Worm (Caenorhabditis elegans) whole organism, L1 larva: Measurements from ENCODE around the gene F44E2.3.

ENCODE experiments used
- C04F5.9 ChIP-seq: sonication (generic microtip); optimal IDR thresholded peaks from 2 replicates; lab custom pipeline; 2016; ENCODE audit warnings: missing genetic modification characterization, missing compliant biosample characterization
- F16B12.6 ChIP-seq: fragments of 150-350 bp; optimal IDR thresholded peaks from 2 replicates; lab custom pipeline; 2014; ENCODE audit warnings: missing biosample characterization, missing genetic modification characterization
- Y116A8C.19 ChIP-seq: sonication (generic microtip); optimal IDR thresholded peaks from 2 replicates; lab custom pipeline; 2016; ENCODE audit warnings: missing compliant biosample characterization, missing genetic modification characterization, borderline replicate concordance
- alr-1 ChIP-seq: fragments of 200-800 bp; sonication (Bioruptor generic); optimal IDR thresholded peaks from 2 replicates; lab custom pipeline; 2018; ENCODE audit warnings: borderline replicate concordance, mild to moderate bottlenecking, missing genetic modification characterization, missing compliant biosample characterization
- ama-1 ChIP-seq: fragments of 150-350 bp; optimal IDR thresholded peaks from 2 replicates; lab custom pipeline; 2014
- ceh-63 ChIP-seq: fragments of 200-800 bp; sonication (Bioruptor generic); optimal IDR thresholded peaks from 2 replicates; lab custom pipeline; 2018; ENCODE audit warnings: mild to moderate bottlenecking, missing genetic modification characterization, missing compliant biosample characterization
- ceh-8 ChIP-seq: fragments of 200-800 bp; sonication (Bioruptor generic); optimal IDR thresholded peaks from 2 replicates; lab custom pipeline; 2018; ENCODE audit warnings: mild to moderate bottlenecking, missing genetic modification characterization, moderate library complexity, missing compliant biosample characterization
- ceh-82 ChIP-seq, 3 experiments: fragments of 150-350 bp in 1 of 3; sonication (generic microtip) in 2 of 3; optimal IDR thresholded peaks; 2 replicates each; lab custom pipeline; 2014 to 2017; ENCODE audit warnings: missing biosample characterization in 3 of 3, missing genetic modification characterization in 3 of 3
- dpl-1 ChIP-seq, 3 experiments: fragments of 150-350 bp in 2 of 3; sonication (generic microtip) in 1 of 3; optimal IDR thresholded peaks; 2 replicates each; lab custom pipeline; 2014 to 2017; ENCODE audit warnings: missing biosample characterization in 3 of 3, missing genetic modification characterization in 3 of 3, missing genetic modification reagents in 3 of 3
- dsc-1 ChIP-seq: sonication (generic microtip); optimal IDR thresholded peaks from 2 replicates; lab custom pipeline; 2016; ENCODE audit warnings: mild to moderate bottlenecking, missing genetic modification characterization, missing compliant biosample characterization
- efl-1 ChIP-seq, 4 experiments: fragments of 150-350 bp; optimal IDR thresholded peaks in 3 of 4; peaks in 1 of 4; 1 replicate in 1 of 4; 2 replicates in 3 of 4; lab custom pipeline; 2014; ENCODE audit warnings: missing biosample characterization in 2 of 4, missing genetic modification characterization in 2 of 4, missing genetic modification reagents in 2 of 4
- ets-5 ChIP-seq: fragments of 200-800 bp; sonication (Bioruptor generic); IDR thresholded peaks from 2 replicates; pipeline ENCODE4 v1.3.6; 2022; ENCODE audit warnings: missing genetic modification characterization, missing compliant biosample characterization
- fkh-10 ChIP-seq: sonication (generic microtip); optimal IDR thresholded peaks from 2 replicates; lab custom pipeline; 2017; ENCODE audit warnings: missing biosample characterization, missing genetic modification reagents, missing genetic modification characterization
- fkh-4 ChIP-seq: sonication (generic microtip); optimal IDR thresholded peaks from 2 replicates; lab custom pipeline; 2016; ENCODE audit warnings: missing compliant biosample characterization, missing genetic modification characterization, borderline replicate concordance
- fos-1 ChIP-seq: fragments of 150-350 bp; optimal IDR thresholded peaks from 2 replicates; lab custom pipeline; 2014; ENCODE audit warnings: missing biosample characterization, missing genetic modification characterization
- hlh-17 ChIP-seq: fragments of 200-800 bp; sonication (Bioruptor generic); optimal IDR thresholded peaks from 2 replicates; lab custom pipeline; 2018; ENCODE audit warnings: missing genetic modification characterization, mild to moderate bottlenecking, missing compliant biosample characterization, moderate library complexity, borderline replicate concordance
- hlh-4 ChIP-seq: sonication (generic microtip); optimal IDR thresholded peaks from 2 replicates; lab custom pipeline; 2016; ENCODE audit warnings: mild to moderate bottlenecking, missing genetic modification characterization, missing compliant biosample characterization
- hpl-2 ChIP-seq: fragments of 150-350 bp; optimal IDR thresholded peaks from 2 replicates; lab custom pipeline; 2014; ENCODE audit warnings: missing biosample characterization, missing genetic modification reagents, missing genetic modification characterization
- irx-1 ChIP-seq: sonication (generic microtip); optimal IDR thresholded peaks from 2 replicates; lab custom pipeline; 2016; ENCODE audit warnings: missing genetic modification characterization, missing compliant biosample characterization
- jun-1 ChIP-seq: fragments of 150-350 bp; optimal IDR thresholded peaks from 2 replicates; lab custom pipeline; 2014; ENCODE audit warnings: missing biosample characterization, missing genetic modification reagents, missing genetic modification characterization
- lin-13 ChIP-seq: fragments of 150-350 bp; optimal IDR thresholded peaks from 2 replicates; lab custom pipeline; 2014; ENCODE audit warnings: missing biosample characterization, missing genetic modification reagents, missing genetic modification characterization
- lin-15B ChIP-seq: fragments of 150-350 bp; sonication (generic microtip); optimal IDR thresholded peaks from 3 replicates; lab custom pipeline; 2014; ENCODE audit warnings: missing biosample characterization, missing genetic modification characterization
- lin-39 ChIP-seq: fragments of 150-350 bp; optimal IDR thresholded peaks from 2 replicates; lab custom pipeline; 2014; ENCODE audit warnings: missing biosample characterization, missing genetic modification reagents, missing genetic modification characterization
- mdl-1 ChIP-seq, 2 experiments: fragments of 150-350 bp; optimal IDR thresholded peaks; 2 replicates each; lab custom pipeline; 2014 to 2017; ENCODE audit warnings: missing biosample characterization in 2 of 2, missing genetic modification characterization in 2 of 2, inconsistent platforms in 1 of 2
- mef-2 ChIP-seq: fragments of 150-350 bp; optimal IDR thresholded peaks from 2 replicates; lab custom pipeline; 2014; ENCODE audit warnings: missing biosample characterization, missing genetic modification characterization
- mep-1 ChIP-seq: fragments of 150-350 bp; optimal IDR thresholded peaks from 2 replicates; lab custom pipeline; 2014; ENCODE audit warnings: missing biosample characterization, missing genetic modification characterization
- nhr-19 ChIP-seq: fragments of 200-800 bp; sonication (Bioruptor generic); conservative IDR thresholded peaks from 2 replicates; pipeline ENCODE4 v1.3.6; 2022; ENCODE audit warnings: missing genetic modification characterization, missing compliant biosample characterization
- nhr-20 ChIP-seq: sonication (generic microtip); optimal IDR thresholded peaks from 2 replicates; lab custom pipeline; 2016; ENCODE audit warnings: mild to moderate bottlenecking, missing genetic modification characterization, missing compliant biosample characterization
- nhr-237 ChIP-seq: fragments of 150-350 bp; optimal IDR thresholded peaks from 2 replicates; lab custom pipeline; 2014; ENCODE audit warnings: missing biosample characterization, missing genetic modification characterization
- nhr-28 ChIP-seq: fragments of 150-350 bp; optimal IDR thresholded peaks from 2 replicates; lab custom pipeline; 2014; ENCODE audit warnings: missing biosample characterization, missing genetic modification characterization
- nhr-71 ChIP-seq: sonication (generic microtip); optimal IDR thresholded peaks from 2 replicates; lab custom pipeline; 2016; ENCODE audit warnings: mild to moderate bottlenecking, missing genetic modification characterization, moderate library complexity, missing compliant biosample characterization
- nhr-76 ChIP-seq: sonication (generic microtip); optimal IDR thresholded peaks from 2 replicates; lab custom pipeline; 2017; ENCODE audit warnings: missing biosample characterization, missing genetic modification characterization
- nhr-77 ChIP-seq: fragments of 150-350 bp; optimal IDR thresholded peaks from 2 replicates; lab custom pipeline; 2014; ENCODE audit warnings: missing biosample characterization, missing genetic modification characterization
- pag-3 ChIP-seq: sonication (generic microtip); optimal IDR thresholded peaks from 2 replicates; lab custom pipeline; 2017; ENCODE audit warnings: missing genetic modification characterization, mild to moderate bottlenecking, missing compliant biosample characterization, antibody characterized with exemption, borderline replicate concordance; ENCODE audit not compliant: insufficient read depth
- pax-3 ChIP-seq: fragments of 200-800 bp; sonication (Bioruptor generic); optimal IDR thresholded peaks from 2 replicates; lab custom pipeline; 2018; ENCODE audit warnings: mild to moderate bottlenecking, missing genetic modification characterization, moderate library complexity, missing compliant biosample characterization
- pqm-1 ChIP-seq: sonication (generic microtip); optimal IDR thresholded peaks from 3 replicates; lab custom pipeline; 2017; ENCODE audit warnings: missing biosample characterization, missing genetic modification characterization
- rnt-1 ChIP-seq: sonication (generic microtip); optimal IDR thresholded peaks from 2 replicates; lab custom pipeline; 2016; ENCODE audit warnings: mild to moderate bottlenecking, missing genetic modification characterization, moderate library complexity, missing compliant biosample characterization
- skn-1 ChIP-seq: fragments of 150-350 bp; optimal IDR thresholded peaks from 2 replicates; lab custom pipeline; 2014; ENCODE audit warnings: missing biosample characterization, missing genetic modification characterization
- snpc-4 ChIP-seq: fragments of 150-350 bp; optimal IDR thresholded peaks from 2 replicates; lab custom pipeline; 2014; ENCODE audit warnings: missing biosample characterization, missing genetic modification characterization
- snu-23 ChIP-seq: sonication (generic microtip); optimal IDR thresholded peaks from 2 replicates; lab custom pipeline; 2016; ENCODE audit warnings: missing genetic modification characterization, missing compliant biosample characterization
- sptf-1 ChIP-seq: fragments of 150-350 bp; optimal IDR thresholded peaks from 2 replicates; lab custom pipeline; 2014; ENCODE audit warnings: missing biosample characterization, missing genetic modification characterization
- sup-37 ChIP-seq: fragments of 200-800 bp; sonication (Bioruptor generic); optimal IDR thresholded peaks from 2 replicates; lab custom pipeline; 2018; ENCODE audit warnings: mild to moderate bottlenecking, missing genetic modification characterization, missing compliant biosample characterization
- swsn-7 ChIP-seq: sonication (generic microtip); optimal IDR thresholded peaks from 2 replicates; lab custom pipeline; 2016; ENCODE audit warnings: missing genetic modification characterization, missing compliant biosample characterization
- unc-130 ChIP-seq: fragments of 150-350 bp; optimal IDR thresholded peaks from 2 replicates; lab custom pipeline; 2017; ENCODE audit warnings: missing biosample characterization, missing genetic modification characterization, inconsistent platforms
- unc-62 ChIP-seq: fragments of 150-350 bp; optimal IDR thresholded peaks from 2 replicates; lab custom pipeline; 2014; ENCODE audit warnings: missing biosample characterization, missing genetic modification reagents, missing genetic modification characterization
- unc-98 ChIP-seq: fragments of 200-800 bp; sonication (Bioruptor generic); IDR thresholded peaks from 2 replicates; pipeline ENCODE4 v1.3.6; 2022; ENCODE audit warnings: missing genetic modification characterization, missing compliant biosample characterization
- zag-1 ChIP-seq: fragments of 150-350 bp; optimal IDR thresholded peaks from 2 replicates; lab custom pipeline; 2014; ENCODE audit warnings: missing biosample characterization, missing genetic modification characterization

F44E2.3 gene

ce11 chrIII:8873990-8874668 is 45.0 kb upstream of the F44E2.3 start (continued):
- TF ChIP-seq mef-2 (tag; lab: Kevin White, UChicago) = peak; percentile 72
- TF ChIP-seq fkh-4 = no peak
- TF ChIP-seq hlh-4 (tag; lab: Kevin White, UChicago) = no peak
- peak in 1 of 2 experiments; percentile 35 for TF ChIP-seq mdl-1 (tag; optimal IDR thresholded peaks at IDR 0.05; lab: Kevin White, UChicago)
- peak; percentile 71 for TF ChIP-seq ama-1
- TF ChIP-seq F16B12.6 (tag; lab: Kevin White, UChicago) = peak; percentile 21
- TF ChIP-seq sptf-1 = no peak
- TF ChIP-seq unc-130 (tag; lab: Kevin White, UChicago) = no peak
- TF ChIP-seq nhr-19 = peak; percentile 78
- TF ChIP-seq pax-3 = no peak
- peak; percentile 43 to 53 (median 51) for TF ChIP-seq dpl-1 (GFP tag; optimal IDR thresholded peaks at IDR 0.05; lab: Kevin White, UChicago)
- peak; percentile 68 for TF ChIP-seq dsc-1 (tag; lab: Kevin White, UChicago)
- TF ChIP-seq nhr-20 = peak; percentile 79
- TF ChIP-seq pag-3 (tag; lab: Kevin White, UChicago) = no peak
- peak; percentile 82 for TF ChIP-seq rnt-1 (tag; lab: Kevin White, UChicago)
- TF ChIP-seq ceh-63 (GFP tag; lab: Kevin White, UChicago) = no peak
- peak; percentile 70 for TF ChIP-seq lin-39
- TF ChIP-seq lin-15B (tag; lab: Kevin White, UChicago) = no peak
- TF ChIP-seq pqm-1 (tag; lab: Kevin White, UChicago) = no peak
- peak; percentile 59 for TF ChIP-seq C04F5.9
- peak; percentile 54 for TF ChIP-seq irx-1 (tag; lab: Kevin White, UChicago)
- TF ChIP-seq unc-98 (GFP tag; lab: Robert Waterston, UW) = no peak
- TF ChIP-seq ets-5 (GFP tag; lab: Robert Waterston, UW) = no peak
- TF ChIP-seq nhr-71 = peak; percentile 92
- peak; percentile 72 for TF ChIP-seq fos-1 (tag; lab: Kevin White, UChicago)
- peak; percentile 66 for TF ChIP-seq jun-1
- TF ChIP-seq nhr-77 = no peak
- TF ChIP-seq unc-62 (GFP tag; lab: Kevin White, UChicago) = no peak
- TF ChIP-seq hpl-2 (GFP tag; lab: Kevin White, UChicago) = no peak
- TF ChIP-seq efl-1 (optimal IDR thresholded peaks at IDR 0.05; lab: Kevin White, UChicago) = peak; percentile 75 to 76
- peak; percentile 25 to 94 for TF ChIP-seq efl-1 (GFP tag; optimal IDR thresholded peaks at IDR 0.05 in 1 of 2; lab: Kevin White, UChicago)
- TF ChIP-seq swsn-7 = peak; percentile 88
- peak; percentile 72 for TF ChIP-seq zag-1 (tag; lab: Kevin White, UChicago)
- TF ChIP-seq alr-1 (tag; lab: Kevin White, UChicago) = no peak
- no peak for TF ChIP-seq nhr-28 (tag; lab: Kevin White, UChicago)
- peak; percentile 25 for TF ChIP-seq snpc-4 (tag; lab: Kevin White, UChicago)
- TF ChIP-seq nhr-76 (tag; lab: Kevin White, UChicago) = no peak
- no peak for TF ChIP-seq lin-13
- TF ChIP-seq ceh-8 (GFP tag; lab: Kevin White, UChicago) = no peak
- TF ChIP-seq sup-37 (GFP tag; lab: Kevin White, UChicago) = no peak
- TF ChIP-seq skn-1 = no peak
- no peak for TF ChIP-seq nhr-237 (tag; lab: Kevin White, UChicago)
- peak; percentile 57 for TF ChIP-seq mep-1 (tag; lab: Kevin White, UChicago)
- TF ChIP-seq hlh-17 (GFP tag; lab: Kevin White, UChicago) = no peak
- TF ChIP-seq fkh-10 (GFP tag; lab: Kevin White, UChicago) = peak; percentile 70
- TF ChIP-seq Y116A8C.19 (tag; lab: Kevin White, UChicago) = no peak
- TF ChIP-seq snu-23 (GFP tag; lab: Kevin White, UChicago) = peak; percentile 94
- peak; percentile 71 to 84 (median 74) for TF ChIP-seq ceh-82 (tag; optimal IDR thresholded peaks at IDR 0.05; lab: Kevin White, UChicago)
